Fruit fly (Drosophila melanogaster): ENCODE data around the gene RpL8.

DNA sequence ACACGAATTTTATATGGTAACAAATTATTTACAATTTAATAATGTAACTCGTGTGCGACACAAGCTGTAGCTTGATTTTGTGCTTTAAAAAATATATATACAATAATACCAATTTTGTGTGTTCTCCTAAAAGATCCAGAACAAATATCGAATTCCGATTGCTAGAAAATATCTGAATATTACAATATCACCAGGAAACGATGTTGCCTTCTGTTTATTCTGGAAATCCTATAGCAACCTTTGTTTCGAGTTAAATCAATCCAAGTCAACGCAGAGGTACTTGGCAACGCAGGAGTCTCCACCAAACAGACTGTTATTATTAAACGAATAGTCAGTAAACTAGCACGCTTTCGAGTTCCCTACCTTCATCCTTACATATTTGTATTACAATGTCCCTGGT lies 8.2 kb downstream of the RpL8 start, which contains the start of gene CG16984:
- no peak for TF ChIP-seq psq (optimal IDR thresholded peaks at IDR 0.05)
- no peak for TF ChIP-seq Myc (optimal IDR thresholded peaks at IDR 0.05)
- no peak for TF ChIP-seq h (optimal IDR thresholded peaks at IDR 0.05)
- TF ChIP-seq Sin3A (optimal IDR thresholded peaks at IDR 0.05): no peak
- no peak for TF ChIP-seq ttk (optimal IDR thresholded peaks at IDR 0.05)
